Worm (Caenorhabditis elegans): ENCODE data around the gene pqn-92.

Gene pqn-92

ce11 chrIII:12307475-12307874 is at the start of gene pqn-92:
Gene pqn-92 (plus strand): TSS chrIII:12307781.
- TF ChIP-seq pha-4 (tag; optimal IDR thresholded peaks at IDR 0.05) (no peak), unc-55 (GFP tag; optimal IDR thresholded peaks at IDR 0.05) (no peak)

- TF ChIP-seq pha-2 (tag; optimal IDR thresholded peaks at IDR 0.05) (no peak), pax-1 (tag; optimal IDR thresholded peaks at IDR 0.05) (no peak), unc-3 (GFP tag; conservative IDR thresholded peaks at IDR 0.05) (no peak), unc-3 (tag; optimal IDR thresholded peaks at IDR 0.05) (no peak), dve-1 (tag; optimal IDR thresholded peaks at IDR 0.05) (no peak), ttx-3 (tag; optimal IDR thresholded peaks at IDR 0.05) (no peak), lin-11 (tag; optimal IDR thresholded peaks at IDR 0.05) (no peak), sox-4 (tag; optimal IDR thresholded peaks at IDR 0.05) (no peak), ets-4 (tag; optimal IDR thresholded peaks at IDR 0.05) (no peak), ceh-48 (tag; optimal IDR thresholded peaks at IDR 0.05) (no peak), ceh-45 (GFP tag; IDR thresholded peaks at IDR 0.05) (no peak), ceh-14 (tag; optimal IDR thresholded peaks at IDR 0.05) (no peak), fkh-6 (tag; optimal IDR thresholded peaks at IDR 0.05) (no peak), eyg-1 (tag; optimal IDR thresholded peaks at IDR 0.05) (no peak), ceh-31 (tag; optimal IDR thresholded peaks at IDR 0.05) (no peak), odd-2 (tag; optimal IDR thresholded peaks at IDR 0.05) (no peak)
These were observed 47.8 kb upstream of the pqn-92 start for ce11 chrIII:12259793-12260192.

ce11 chrIII:12260413-12260812 is 47.2 kb upstream of the pqn-92 start:
- TF ChIP-seq pag-3 (tag; optimal IDR thresholded peaks at IDR 0.05; ENCODE audit: borderline replicate concordance), result no peak
- TF ChIP-seq ceh-45 (GFP tag; IDR thresholded peaks at IDR 0.05), result no peak
- no peak for TF ChIP-seq ztf-16 (tag; optimal IDR thresholded peaks at IDR 0.05)
- TF ChIP-seq K09A11.1 (tag; optimal IDR thresholded peaks at IDR 0.05; ENCODE audit: insufficient read depth), result no peak

ce11 chrIII:12269807-12270206 is 37.8 kb upstream of the pqn-92 start:
- TF ChIP-seq pag-3 (tag; optimal IDR thresholded peaks at IDR 0.05; ENCODE audit: borderline replicate concordance) (no peak), nfya-1 (tag; optimal IDR thresholded peaks at IDR 0.05) (peak; percentile 98), npax-4 (tag; optimal IDR thresholded peaks at IDR 0.05) (no peak), elt-4 (tag; optimal IDR thresholded peaks at IDR 0.05) (no peak), ceh-9 (tag; optimal IDR thresholded peaks at IDR 0.05) (no peak), C08G9.2 (tag; optimal IDR thresholded peaks at IDR 0.05) (no peak), ceh-19 (GFP tag; optimal IDR thresholded peaks at IDR 0.05) (no peak)

ce11 chrIII:12270391-12270790 is 37.2 kb upstream of the pqn-92 start:
- TF ChIP-seq C38D4.7 (GFP tag; optimal IDR thresholded peaks at IDR 0.05) (no peak), nfya-1 (tag; optimal IDR thresholded peaks at IDR 0.05) (peak; percentile 78), fkh-10 (GFP tag; optimal IDR thresholded peaks at IDR 0.05) (no peak)

- TF ChIP-seq lim-6 (tag; optimal IDR thresholded peaks at IDR 0.05) (peak; percentile 29), fax-1 (tag; optimal IDR thresholded peaks at IDR 0.05) (no peak), tbx-2 (tag; optimal IDR thresholded peaks at IDR 0.05) (peak; percentile 78), tbx-7 (tag; optimal IDR thresholded peaks at IDR 0.05) (peak; percentile 65), ceh-18 (tag; optimal IDR thresholded peaks at IDR 0.05) (no peak), C08G9.2 (tag; optimal IDR thresholded peaks at IDR 0.05) (peak; percentile 88), eyg-1 (tag; optimal IDR thresholded peaks at IDR 0.05) (no peak), zip-5 (tag; optimal IDR thresholded peaks at IDR 0.05) (peak; percentile 27), unc-42 (tag; optimal IDR thresholded peaks at IDR 0.05) (peak; percentile 31), ceh-22 (tag; optimal IDR thresholded peaks at IDR 0.05) (no peak), hlh-6 (tag; optimal IDR thresholded peaks at IDR 0.05) (no peak), unc-55 (GFP tag; optimal IDR thresholded peaks at IDR 0.05) (no peak), hlh-30 (tag; optimal IDR thresholded peaks at IDR 0.05; ENCODE audit: insufficient read depth) (no peak), ceh-31 (tag; optimal IDR thresholded peaks at IDR 0.05) (peak; percentile 89), dve-1 (tag; optimal IDR thresholded peaks at IDR 0.05) (no peak), ref-2 (tag; optimal IDR thresholded peaks at IDR 0.05) (peak; percentile 55), ceh-19 (GFP tag; optimal IDR thresholded peaks at IDR 0.05) (no peak), nhr-232 (tag; optimal IDR thresholded peaks at IDR 0.05) (no peak), hlh-8 (tag; optimal IDR thresholded peaks at IDR 0.05) (peak; percentile 48), ets-4 (tag; optimal IDR thresholded peaks at IDR 0.05) (peak; percentile 85), sox-4 (tag; optimal IDR thresholded peaks at IDR 0.05) (no peak), rnt-1 (tag; optimal IDR thresholded peaks at IDR 0.05) (peak; percentile 47), fkh-6 (tag; optimal IDR thresholded peaks at IDR 0.05) (peak; percentile 18)
These were observed 33.9 kb upstream of the pqn-92 start, which contains the start of the genes Y75B8A.24 and Y75B8A.25 for ce11 chrIII:12273598-12274090. Gene Y75B8A.24 (minus strand): TSS chrIII:12273752. Gene Y75B8A.25 (plus strand): TSS chrIII:12274040.

Measured in whole organism, late embryonic.